Fruit fly (Drosophila melanogaster): ENCODE data around the gene CG3634.

DNA sequence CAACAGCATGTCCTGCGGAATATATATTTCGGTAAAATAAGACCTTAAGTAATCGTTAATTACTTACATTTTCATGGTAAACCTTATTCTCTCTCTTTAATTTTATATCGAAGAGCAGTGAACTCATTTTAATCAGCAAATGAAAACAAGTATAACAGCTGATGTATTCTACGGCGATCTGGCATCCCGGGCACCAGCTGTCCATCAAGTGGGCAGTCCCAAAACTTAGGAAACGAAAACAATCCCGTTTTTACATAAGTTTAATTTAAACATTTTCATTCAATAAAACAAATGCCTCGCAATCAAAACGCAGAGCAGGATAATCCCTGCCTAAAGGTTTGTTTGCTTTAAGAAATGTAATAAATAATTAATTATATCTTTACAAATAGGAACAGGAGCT lies 39.7 kb downstream of the CG3634 start, which contains the start of the genes CG4074 and CG4186:
- TF ChIP-seq CG15710 (tag; optimal IDR thresholded peaks at IDR 0.05): no peak
- no peak for TF ChIP-seq CG12605 (GFP tag; IDR thresholded peaks at IDR 0.05)
- no peak for TF ChIP-seq Ets98B (GFP tag; IDR thresholded peaks at IDR 0.05)
- TF ChIP-seq rn (GFP tag; IDR thresholded peaks at IDR 0.05): no peak
- no peak for TF ChIP-seq CG14655 (GFP tag; optimal IDR thresholded peaks at IDR 0.05)
- TF ChIP-seq Pif1B (GFP tag; optimal IDR thresholded peaks at IDR 0.05): peak; percentile 24
- TF ChIP-seq EcR (GFP tag; optimal IDR thresholded peaks at IDR 0.05): peak; percentile 93
- TF ChIP-seq D1 (tag; optimal IDR thresholded peaks at IDR 0.05): peak; percentile 42
- no peak for TF ChIP-seq fd96Ca (GFP tag; IDR thresholded peaks at IDR 0.05)

Measured in whole organism, pupa.